Worm (Caenorhabditis elegans) whole organism, L2 larva: Measurements from ENCODE around the gene nfx-1.

Experiments
- C34F6.9 ChIP-seq: fragments of 150-350 bp; optimal IDR thresholded peaks from 2 replicates; lab custom pipeline; 2014; ENCODE audit warnings: missing biosample characterization, missing genetic modification characterization
- F13H6.1 ChIP-seq: sonication (generic microtip); optimal IDR thresholded peaks from 2 replicates; lab custom pipeline; 2016; ENCODE audit warnings: missing genetic modification characterization, missing compliant biosample characterization
- Y55F3AM.14 ChIP-seq: fragments of 200-800 bp; sonication (Bioruptor generic); optimal IDR thresholded peaks from 2 replicates; lab custom pipeline; 2018; ENCODE audit warnings: mild to moderate bottlenecking, missing genetic modification characterization, missing compliant biosample characterization
- alr-1 ChIP-seq: fragments of 150-350 bp; optimal IDR thresholded peaks from 2 replicates; lab custom pipeline; 2014; ENCODE audit warnings: missing biosample characterization, missing genetic modification characterization
- aly-2 ChIP-seq: fragments of 150-350 bp; optimal IDR thresholded peaks from 2 replicates; lab custom pipeline; 2014; ENCODE audit warnings: missing biosample characterization, missing genetic modification characterization
- ama-1 ChIP-seq: fragments of 150-350 bp; optimal IDR thresholded peaks from 2 replicates; lab custom pipeline; 2018; ENCODE audit warnings: inconsistent platforms
- blmp-1 ChIP-seq: sonication (generic microtip); optimal IDR thresholded peaks from 2 replicates; lab custom pipeline; 2017; ENCODE audit warnings: missing genetic modification characterization, mild to moderate bottlenecking, missing compliant biosample characterization, antibody characterized with exemption, moderate library complexity; ENCODE audit not compliant: insufficient read depth
- ceh-16 ChIP-seq: fragments of 150-350 bp; optimal IDR thresholded peaks from 2 replicates; lab custom pipeline; 2014; ENCODE audit warnings: missing biosample characterization, missing genetic modification characterization
- ceh-82 ChIP-seq: fragments of 150-350 bp; optimal IDR thresholded peaks from 2 replicates; lab custom pipeline; 2014; ENCODE audit warnings: missing biosample characterization, missing genetic modification characterization
- crh-2 ChIP-seq: sonication (generic microtip); optimal IDR thresholded peaks from 2 replicates; lab custom pipeline; 2017; ENCODE audit warnings: missing biosample characterization, missing genetic modification characterization
- dmd-4 ChIP-seq: sonication (generic microtip); optimal IDR thresholded peaks from 2 replicates; lab custom pipeline; 2017; ENCODE audit warnings: missing biosample characterization, missing genetic modification characterization
- elt-1 ChIP-seq: fragments of 150-350 bp; optimal IDR thresholded peaks from 2 replicates; lab custom pipeline; 2014; ENCODE audit warnings: missing biosample characterization, missing genetic modification characterization
- elt-3 ChIP-seq: sonication (generic microtip); optimal IDR thresholded peaks from 2 replicates; lab custom pipeline; 2017; ENCODE audit warnings: missing biosample characterization, missing genetic modification characterization
- fos-1 ChIP-seq: fragments of 150-350 bp; optimal IDR thresholded peaks from 2 replicates; lab custom pipeline; 2014; ENCODE audit warnings: missing biosample characterization, missing genetic modification characterization
- gmeb-1 ChIP-seq: fragments of 150-350 bp; optimal IDR thresholded peaks from 2 replicates; lab custom pipeline; 2014; ENCODE audit warnings: missing biosample characterization, missing genetic modification characterization
- lin-11 ChIP-seq: fragments of 150-350 bp; sonication (generic microtip); optimal IDR thresholded peaks from 2 replicates; lab custom pipeline; 2014; ENCODE audit warnings: missing biosample characterization, missing genetic modification characterization, inconsistent platforms, mixed read lengths
- lin-13 ChIP-seq: fragments of 150-350 bp; optimal IDR thresholded peaks from 2 replicates; lab custom pipeline; 2014; ENCODE audit warnings: missing biosample characterization, missing genetic modification reagents, missing genetic modification characterization
- lin-39 ChIP-seq: fragments of 150-350 bp; optimal IDR thresholded peaks from 2 replicates; lab custom pipeline; 2014; ENCODE audit warnings: missing biosample characterization, missing genetic modification reagents, missing genetic modification characterization
- lsy-2 ChIP-seq, 2 experiments: fragments of 150-350 bp in 1 of 2; sonication (generic microtip) in 1 of 2; optimal IDR thresholded peaks; 2 replicates each; lab custom pipeline; 2014 to 2017; ENCODE audit warnings: missing biosample characterization in 2 of 2, missing genetic modification characterization in 2 of 2
- mab-5 ChIP-seq: fragments of 150-350 bp; optimal IDR thresholded peaks from 2 replicates; lab custom pipeline; 2014; ENCODE audit warnings: missing biosample characterization, missing genetic modification characterization
- mbf-1 ChIP-seq: sonication (generic microtip); optimal IDR thresholded peaks from 2 replicates; lab custom pipeline; 2017; ENCODE audit warnings: missing biosample characterization, missing genetic modification characterization
- mdl-1 ChIP-seq, 2 experiments: fragments of 150-350 bp in 1 of 2; sonication (generic microtip) in 1 of 2; optimal IDR thresholded peaks; 2 replicates each; lab custom pipeline; 2017; ENCODE audit warnings: missing biosample characterization in 2 of 2, missing genetic modification characterization in 2 of 2
- nhr-10 ChIP-seq: sonication (generic microtip); optimal IDR thresholded peaks from 2 replicates; lab custom pipeline; 2017; ENCODE audit warnings: missing biosample characterization, missing genetic modification characterization
- nhr-12 ChIP-seq: fragments of 150-350 bp; optimal IDR thresholded peaks from 2 replicates; lab custom pipeline; 2014; ENCODE audit warnings: missing biosample characterization, missing genetic modification characterization
- nhr-129 ChIP-seq: fragments of 150-350 bp; optimal IDR thresholded peaks from 2 replicates; lab custom pipeline; 2014; ENCODE audit warnings: missing biosample characterization, missing genetic modification characterization
- nhr-21 ChIP-seq: fragments of 150-350 bp; optimal IDR thresholded peaks from 2 replicates; lab custom pipeline; 2014; ENCODE audit warnings: missing biosample characterization, missing genetic modification characterization
- nhr-23 ChIP-seq: fragments of 150-350 bp; optimal IDR thresholded peaks from 2 replicates; lab custom pipeline; 2014; ENCODE audit warnings: missing biosample characterization, missing genetic modification reagents, missing genetic modification characterization
- nhr-237 ChIP-seq: fragments of 150-350 bp; optimal IDR thresholded peaks from 2 replicates; lab custom pipeline; 2014; ENCODE audit warnings: missing biosample characterization, missing genetic modification characterization
- nhr-6 ChIP-seq: fragments of 150-350 bp; optimal IDR thresholded peaks from 2 replicates; lab custom pipeline; 2014; ENCODE audit warnings: missing biosample characterization, missing genetic modification characterization
- sem-4 ChIP-seq: fragments of 150-350 bp; optimal IDR thresholded peaks from 2 replicates; lab custom pipeline; 2014; ENCODE audit warnings: missing biosample characterization, missing genetic modification reagents, missing genetic modification characterization
- skn-1 ChIP-seq: sonication (generic microtip); optimal IDR thresholded peaks from 2 replicates; lab custom pipeline; 2017; ENCODE audit warnings: missing biosample characterization, missing genetic modification characterization
- sma-9 ChIP-seq, 2 experiments: fragments of 150-350 bp in 1 of 2; sonication (generic microtip) in 1 of 2; optimal IDR thresholded peaks; 2 replicates each; lab custom pipeline; 2014 to 2016; ENCODE audit warnings: missing genetic modification characterization in 2 of 2, mild to moderate bottlenecking in 1 of 2, missing biosample characterization in 1 of 2, missing compliant biosample characterization in 1 of 2, missing genetic modification reagents in 1 of 2, moderate library complexity in 1 of 2
- snpc-4 ChIP-seq: fragments of 150-350 bp; optimal IDR thresholded peaks from 2 replicates; lab custom pipeline; 2014; ENCODE audit warnings: missing biosample characterization, missing genetic modification characterization
- unc-39 ChIP-seq: fragments of 150-350 bp; optimal IDR thresholded peaks from 2 replicates; lab custom pipeline; 2014; ENCODE audit warnings: missing biosample characterization, missing genetic modification characterization
- unc-55 ChIP-seq: fragments of 150-350 bp; sonication (generic microtip); optimal IDR thresholded peaks from 3 replicates; lab custom pipeline; 2014; ENCODE audit warnings: missing biosample characterization, missing genetic modification reagents, missing genetic modification characterization
- unc-62 ChIP-seq: fragments of 150-350 bp; optimal IDR thresholded peaks from 2 replicates; lab custom pipeline; 2014; ENCODE audit warnings: missing biosample characterization, missing genetic modification reagents, missing genetic modification characterization
- zag-1 ChIP-seq: fragments of 150-350 bp; optimal IDR thresholded peaks from 2 replicates; lab custom pipeline; 2014; ENCODE audit warnings: missing biosample characterization, missing genetic modification characterization

Gene nfx-1

DNA sequence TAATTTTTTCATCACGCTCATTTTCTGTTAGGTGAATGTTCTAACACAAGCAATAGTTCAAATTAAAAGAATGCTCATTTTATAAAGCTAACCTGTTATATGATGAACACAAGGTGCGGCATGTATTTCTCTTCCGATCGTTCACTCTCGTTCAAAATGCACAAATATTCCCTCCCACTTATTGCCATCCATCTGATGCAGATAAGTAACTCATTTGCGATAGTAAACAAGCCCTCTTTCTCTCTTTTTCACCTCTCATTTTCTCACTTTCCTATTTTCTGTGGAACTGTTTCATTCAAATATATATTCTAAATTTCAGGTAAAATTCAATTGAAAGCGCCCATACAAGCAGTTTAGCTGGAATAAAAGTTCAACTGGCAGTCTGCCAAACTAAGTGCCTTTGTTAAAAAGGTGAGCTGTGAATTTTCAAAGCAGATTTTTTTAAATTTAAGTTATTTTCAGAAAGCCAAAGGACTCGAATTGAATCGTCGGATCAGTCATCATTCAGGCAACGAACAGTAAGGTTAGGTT is 29.1 kb upstream of the nfx-1 start, which contains the start of the genes trmt-10C.2 and C56G2.22:
trmt-10C.2 (plus strand) TSS at position 314 of the 531 bp plus-strand sequence.
C56G2.22 (plus strand) TSS at position 481 of the 531 bp plus-strand sequence.
- TF ChIP-seq fos-1 (tag; lab: Kevin White, UChicago): no peak
- TF ChIP-seq C34F6.9: peak; percentile 1
- no peak for TF ChIP-seq ceh-16 (tag; lab: Kevin White, UChicago)
- TF ChIP-seq dmd-4: no peak
- no peak for TF ChIP-seq elt-3 (tag; lab: Kevin White, UChicago)
- TF ChIP-seq snpc-4: no peak
- TF ChIP-seq mbf-1 (tag; lab: Kevin White, UChicago): no peak
- no peak for TF ChIP-seq alr-1

DNA sequence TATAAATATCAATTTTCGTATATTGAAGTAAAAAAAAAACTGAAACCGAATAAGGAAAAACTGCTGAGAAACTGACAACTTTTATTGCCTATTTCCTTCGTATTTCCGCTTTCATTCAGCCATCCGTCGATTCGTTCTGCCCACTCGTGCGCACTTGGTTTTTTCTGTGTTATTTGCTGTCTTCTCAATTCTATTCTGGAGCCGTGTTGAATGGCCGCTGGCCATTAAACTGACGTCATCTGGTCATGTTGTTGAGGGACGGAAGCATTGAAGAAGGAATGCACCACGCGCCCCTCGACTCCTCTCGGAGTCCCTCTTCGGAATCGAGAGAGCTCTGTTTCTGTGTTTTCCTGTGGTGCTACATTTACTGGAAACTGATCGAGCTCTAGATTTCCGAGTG is 26.6 kb upstream of the nfx-1 start:
- TF ChIP-seq alr-1 (no peak), skn-1 (no peak), fos-1 (tag; lab: Kevin White, UChicago) (no peak), snpc-4 (no peak), aly-2 (tag; lab: Kevin White, UChicago) (no peak), elt-1 (tag; lab: Kevin White, UChicago) (no peak), nhr-6 (tag; lab: Kevin White, UChicago) (no peak), blmp-1 (tag; lab: Kevin White, UChicago) (no peak), sma-9 (GFP tag; optimal IDR thresholded peaks at IDR 0.05; lab: Kevin White, UChicago) (peak; percentile 44), sma-9 (tag; optimal IDR thresholded peaks at IDR 0.05; lab: Kevin White, UChicago) (no peak), lsy-2 (tag; optimal IDR thresholded peaks at IDR 0.05; lab: Kevin White, UChicago) (peak; percentile 12 to 64), unc-55 (peak; percentile 6), mdl-1 (tag; optimal IDR thresholded peaks at IDR 0.05; lab: Kevin White, UChicago) (peak in 1 of 2 experiments; percentile 75), Y55F3AM.14 (no peak), sem-4 (tag; lab: Kevin White, UChicago) (peak; percentile 55), nhr-12 (tag; lab: Kevin White, UChicago) (no peak), F13H6.1 (tag; lab: Kevin White, UChicago) (peak; percentile 57), crh-2 (tag; lab: Kevin White, UChicago) (peak; percentile 60), nhr-129 (tag; lab: Kevin White, UChicago) (peak; percentile 43), zag-1 (tag; lab: Kevin White, UChicago) (peak; percentile 35), C34F6.9 (peak; percentile 53)

DNA sequence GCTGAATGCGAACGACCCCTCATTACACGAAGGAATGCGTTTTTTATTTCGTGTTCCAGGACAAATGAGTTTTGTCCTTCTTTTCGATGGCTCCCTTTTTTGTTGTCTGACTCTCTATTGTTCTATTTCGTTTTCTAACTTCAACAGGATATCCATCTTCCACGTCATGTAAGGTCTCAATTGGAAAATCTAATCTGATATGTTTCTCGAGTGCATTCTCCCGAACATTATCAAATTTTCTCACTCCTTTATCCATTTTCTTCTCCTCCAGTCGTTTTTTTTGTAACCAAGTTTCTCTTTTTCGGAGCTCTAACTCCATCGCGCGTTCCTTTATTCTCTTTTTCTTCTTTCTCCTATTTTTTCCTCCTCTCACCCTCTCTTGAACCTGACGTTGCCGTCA is 24.8 kb upstream of the nfx-1 start:
- TF ChIP-seq lin-13 (GFP tag; lab: Kevin White, UChicago) (no peak), nhr-23 (tag; lab: Kevin White, UChicago) (no peak), zag-1 (tag; lab: Kevin White, UChicago) (no peak), nhr-21 (tag; lab: Kevin White, UChicago) (no peak), alr-1 (no peak), lin-39 (no peak), mdl-1 (tag; optimal IDR thresholded peaks at IDR 0.05; lab: Kevin White, UChicago) (no peak), ama-1 (lab: Kevin White, UChicago) (no peak), nhr-237 (tag; lab: Kevin White, UChicago) (no peak), unc-62 (GFP tag; lab: Kevin White, UChicago) (no peak), sma-9 (GFP tag; optimal IDR thresholded peaks at IDR 0.05; lab: Kevin White, UChicago) (peak; percentile 47), sma-9 (tag; optimal IDR thresholded peaks at IDR 0.05; lab: Kevin White, UChicago) (no peak), lsy-2 (tag; optimal IDR thresholded peaks at IDR 0.05; lab: Kevin White, UChicago) (peak in 1 of 2 experiments; percentile 18)

DNA sequence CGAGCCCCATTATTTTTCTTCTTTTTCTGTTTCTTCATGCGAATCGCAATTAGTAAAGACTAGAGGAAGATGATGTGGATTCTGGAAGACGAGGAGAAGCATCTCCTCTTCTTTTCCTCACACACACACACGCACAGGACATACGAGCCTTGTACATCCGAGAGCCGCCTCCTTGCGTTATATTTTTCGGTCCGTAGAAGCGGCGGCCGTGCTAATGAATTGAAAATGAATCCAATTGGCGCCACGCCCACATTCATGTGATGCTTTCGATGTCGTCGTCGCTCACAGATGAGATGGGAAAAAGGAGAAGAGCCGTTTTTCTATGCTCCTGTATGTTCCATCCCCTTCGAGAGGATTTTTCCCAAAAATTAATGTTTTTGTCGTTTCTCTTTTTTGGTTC is 23.7 kb upstream of the nfx-1 start:
- TF ChIP-seq nhr-129 (tag; lab: Kevin White, UChicago): peak; percentile 24
- no peak for TF ChIP-seq lin-11 (tag; lab: Kevin White, UChicago)
- TF ChIP-seq zag-1 (tag; lab: Kevin White, UChicago): peak; percentile 58
- TF ChIP-seq unc-55: peak; percentile 12
- TF ChIP-seq aly-2 (tag; lab: Kevin White, UChicago): no peak

DNA sequence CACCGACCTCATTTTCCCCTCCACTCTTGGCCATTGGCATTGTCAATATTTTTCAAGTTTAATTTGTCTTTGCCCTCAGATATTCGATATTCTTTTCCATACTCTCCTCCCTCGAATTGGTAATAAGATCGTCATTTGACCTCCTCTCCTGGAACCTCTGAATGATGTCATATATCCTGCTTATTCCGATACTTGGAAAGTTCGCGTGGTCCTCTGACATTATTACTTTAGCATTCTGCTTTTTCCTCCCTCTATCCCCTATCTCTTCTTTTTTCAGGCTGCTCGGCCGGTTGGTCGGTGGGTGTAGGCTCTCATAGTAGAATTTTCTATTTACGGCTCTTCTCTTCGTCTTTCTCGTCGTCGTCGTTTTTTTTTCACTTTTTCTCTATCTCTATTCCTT is 22.7 kb upstream of the nfx-1 start:
- TF ChIP-seq nhr-237 (tag; lab: Kevin White, UChicago): no peak
- no peak for TF ChIP-seq elt-1 (tag; lab: Kevin White, UChicago)
- TF ChIP-seq lin-13 (GFP tag; lab: Kevin White, UChicago): no peak
- peak in 1 of 2 experiments; percentile 43 for TF ChIP-seq lsy-2 (tag; optimal IDR thresholded peaks at IDR 0.05; lab: Kevin White, UChicago)
- no peak for TF ChIP-seq gmeb-1 (tag; lab: Kevin White, UChicago)
- no peak for TF ChIP-seq blmp-1 (tag; lab: Kevin White, UChicago)
- peak; percentile 33 for TF ChIP-seq crh-2 (tag; lab: Kevin White, UChicago)
- no peak for TF ChIP-seq alr-1
- TF ChIP-seq F13H6.1 (tag; lab: Kevin White, UChicago): peak; percentile 47
- peak; percentile 34 for TF ChIP-seq unc-55
- TF ChIP-seq ceh-16 (tag; lab: Kevin White, UChicago): no peak
- no peak for TF ChIP-seq unc-39 (tag; lab: Kevin White, UChicago)
- TF ChIP-seq zag-1 (tag; lab: Kevin White, UChicago): peak; percentile 65
- no peak for TF ChIP-seq dmd-4
- no peak for TF ChIP-seq elt-3 (tag; lab: Kevin White, UChicago)
- peak; percentile 18 for TF ChIP-seq nhr-6 (tag; lab: Kevin White, UChicago)
- peak; percentile 30 for TF ChIP-seq nhr-129 (tag; lab: Kevin White, UChicago)
- TF ChIP-seq sma-9 (GFP tag; optimal IDR thresholded peaks at IDR 0.05; lab: Kevin White, UChicago): peak; percentile 52
- TF ChIP-seq sma-9 (tag; optimal IDR thresholded peaks at IDR 0.05; lab: Kevin White, UChicago): no peak
- no peak for TF ChIP-seq aly-2 (tag; lab: Kevin White, UChicago)
- TF ChIP-seq C34F6.9: peak; percentile 66
- TF ChIP-seq ama-1 (lab: Kevin White, UChicago): peak; percentile 27
- no peak for TF ChIP-seq nhr-23 (tag; lab: Kevin White, UChicago)
- TF ChIP-seq nhr-10 (tag; lab: Kevin White, UChicago): no peak
- no peak for TF ChIP-seq ceh-82 (tag; lab: Kevin White, UChicago)
- no peak for TF ChIP-seq mab-5
- TF ChIP-seq sem-4 (tag; lab: Kevin White, UChicago): peak; percentile 42
